Fruit fly (Drosophila melanogaster): Measurements from ENCODE around the gene CG9257.

CG9257 gene

dm6 chr2L:21096448-21096994, 6.0 kb upstream of the CG9257 start, which contains the start of gene CG34136 (continued):
- TF ChIP-seq CG4854 (GFP tag; optimal IDR thresholded peaks at IDR 0.05), result no peak
- no peak for TF ChIP-seq dysf (GFP tag; IDR thresholded peaks at IDR 0.05)
- peak; percentile 19 for TF ChIP-seq HHEX (GFP tag; optimal IDR thresholded peaks at IDR 0.05)
- TF ChIP-seq CG9215 (GFP tag; IDR thresholded peaks at IDR 0.05), result no peak
- peak; percentile 31 for TF ChIP-seq Hmr (GFP tag; optimal IDR thresholded peaks at IDR 0.05)
- TF ChIP-seq CG9727 (GFP tag; optimal IDR thresholded peaks at IDR 0.05), result peak; percentile 38
- TF ChIP-seq NK7.1 (GFP tag; optimal IDR thresholded peaks at IDR 0.05), result no peak
- peak; percentile 57 to 60 for TF ChIP-seq Trl (optimal IDR thresholded peaks at IDR 0.05)
- TF ChIP-seq Trl (GFP tag; optimal IDR thresholded peaks at IDR 0.05), result peak; percentile 20
- peak; percentile 9 for TF ChIP-seq her (GFP tag; optimal IDR thresholded peaks at IDR 0.05)
- TF ChIP-seq Mad (GFP tag; optimal IDR thresholded peaks at IDR 0.05), result no peak
- TF ChIP-seq Ravus (GFP tag; IDR thresholded peaks at IDR 0.05), result no peak; the same call in 1 of the 2 replicates
- TF ChIP-seq CG7987 (GFP tag; optimal IDR thresholded peaks at IDR 0.05), result peak; percentile 13
- TF ChIP-seq CG17802 (tag; optimal IDR thresholded peaks at IDR 0.05), result no peak
- TF ChIP-seq cwo (GFP tag; optimal IDR thresholded peaks at IDR 0.05), result peak; percentile 22
- TF ChIP-seq CG1792 (GFP tag; optimal IDR thresholded peaks at IDR 0.05), result no peak
- 0 out of 3 replicates have a peak, but pooled peaks have one; percentile 26 for TF ChIP-seq so (GFP tag; IDR thresholded peaks at IDR 0.05)
- TF ChIP-seq dpn (GFP tag; optimal IDR thresholded peaks at IDR 0.05), result peak in 1 of 2 experiments; percentile 41
- no peak for TF ChIP-seq CG13296 (GFP tag; optimal IDR thresholded peaks at IDR 0.05)
- no peak for TF ChIP-seq CG6654 (GFP tag; optimal IDR thresholded peaks at IDR 0.05)
- TF ChIP-seq dm (GFP tag; optimal IDR thresholded peaks at IDR 0.05), result no peak
- TF ChIP-seq CG10543 (GFP tag; optimal IDR thresholded peaks at IDR 0.05), result peak; percentile 21
- TF ChIP-seq ab (GFP tag; optimal IDR thresholded peaks at IDR 0.05), result no peak
- peak; percentile 11 for TF ChIP-seq CG2875 (GFP tag; optimal IDR thresholded peaks at IDR 0.05)
- peak; percentile 31 for TF ChIP-seq CG18764 (GFP tag; optimal IDR thresholded peaks at IDR 0.05)
- TF ChIP-seq org-1 (GFP tag; optimal IDR thresholded peaks at IDR 0.05), result peak; percentile 33
- TF ChIP-seq E2f1 (GFP tag; IDR thresholded peaks at IDR 0.05), result peak; percentile 26; the same call in 1 of the 2 replicates
- peak; percentile 60 for TF ChIP-seq slbo (GFP tag; IDR thresholded peaks at IDR 0.05)
- peak; percentile 29 for TF ChIP-seq ind (GFP tag; optimal IDR thresholded peaks at IDR 0.05)
- no peak for TF ChIP-seq hb (GFP tag; IDR thresholded peaks at IDR 0.05; ENCODE audit: partially characterized antibody)
- TF ChIP-seq Spps (tag; optimal IDR thresholded peaks at IDR 0.05), result no peak
- no peak for TF ChIP-seq CG2202 (tag; optimal IDR thresholded peaks at IDR 0.05)
- TF ChIP-seq ci (GFP tag; IDR thresholded peaks at IDR 0.05), result peak; percentile 29; the same call in 1 of the 3 replicates
- peak; percentile 91 for TF ChIP-seq chinmo (GFP tag; IDR thresholded peaks at IDR 0.05; ENCODE audit: partially characterized antibody)
- peak; percentile 49 for TF ChIP-seq CG9437 (GFP tag; optimal IDR thresholded peaks at IDR 0.05)
- peak in 1 of 3 experiments; percentile 11 for TF ChIP-seq lola (GFP tag; optimal IDR thresholded peaks at IDR 0.05)
- TF ChIP-seq CG18619 (GFP tag; optimal IDR thresholded peaks at IDR 0.05), result peak; percentile 42
- peak; percentile 42 for TF ChIP-seq Asciz (GFP tag; optimal IDR thresholded peaks at IDR 0.05)
- TF ChIP-seq CG12299 (tag; optimal IDR thresholded peaks at IDR 0.05), result no peak
- peak; percentile 54 for TF ChIP-seq CG34376 (GFP tag; optimal IDR thresholded peaks at IDR 0.05)
- TF ChIP-seq CG13424 (tag; optimal IDR thresholded peaks at IDR 0.05), result peak; percentile 41
- TF ChIP-seq chn (GFP tag; optimal IDR thresholded peaks at IDR 0.05), result peak; percentile 81
- no peak for TF ChIP-seq Blimp-1 (GFP tag; optimal IDR thresholded peaks at IDR 0.05)
- TF ChIP-seq Ssrp (tag; optimal IDR thresholded peaks at IDR 0.05), result peak; percentile 44
- TF ChIP-seq gsb (GFP tag; IDR thresholded peaks at IDR 0.05), result no peak
- TF ChIP-seq aop (GFP tag; IDR thresholded peaks at IDR 0.05), result no peak
- TF ChIP-seq maf-S (GFP tag; optimal IDR thresholded peaks at IDR 0.05), result no peak
- TF ChIP-seq gce (GFP tag; IDR thresholded peaks at IDR 0.05), result no peak
- peak; percentile 56 for TF ChIP-seq Sox102F (GFP tag; optimal IDR thresholded peaks at IDR 0.05)
- TF ChIP-seq Pdp1 (GFP tag; optimal IDR thresholded peaks at IDR 0.05), result no peak

Data from whole organism, embryonic.